Worm (Caenorhabditis elegans) whole organism, L4 larva: Measurements from ENCODE around the gene tbx-33.

Source experiments
- F37D6.2 ChIP-seq: sonication (generic microtip); optimal IDR thresholded peaks from 2 replicates; lab custom pipeline; 2016; ENCODE audit warnings: mild to moderate bottlenecking, missing genetic modification characterization, missing compliant biosample characterization
- aly-2 ChIP-seq: sonication (generic microtip); optimal IDR thresholded peaks from 2 replicates; lab custom pipeline; 2018; ENCODE audit warnings: missing biosample characterization, missing genetic modification characterization
- ceh-20 ChIP-seq: fragments of 200-800 bp; sonication (Bioruptor generic); IDR thresholded peaks from 2 replicates; pipeline ENCODE4 v1.3.6; 2022; ENCODE audit warnings: missing genetic modification reagents, missing genetic modification characterization, missing compliant biosample characterization
- egl-27 ChIP-seq: sonication (generic microtip); optimal IDR thresholded peaks from 3 replicates; lab custom pipeline; 2017; ENCODE audit warnings: missing biosample characterization, missing genetic modification reagents, missing genetic modification characterization
- gei-8 ChIP-seq: fragments of 200-800 bp; sonication (Bioruptor generic); optimal IDR thresholded peaks from 2 replicates; lab custom pipeline; 2018; ENCODE audit warnings: mild to moderate bottlenecking, missing genetic modification characterization, missing compliant biosample characterization
- lin-1 ChIP-seq: fragments of 200-800 bp; sonication (Bioruptor generic); IDR thresholded peaks from 2 replicates; pipeline ENCODE4 v1.3.6; 2022; ENCODE audit warnings: missing genetic modification reagents, missing genetic modification characterization, missing compliant biosample characterization
- nhr-6 ChIP-seq: fragments of 150-350 bp; optimal IDR thresholded peaks from 2 replicates; lab custom pipeline; 2014; ENCODE audit warnings: missing biosample characterization, missing genetic modification characterization
- nhr-77 ChIP-seq: fragments of 150-350 bp; optimal IDR thresholded peaks from 2 replicates; lab custom pipeline; 2014; ENCODE audit warnings: missing biosample characterization, missing genetic modification characterization

DNA sequence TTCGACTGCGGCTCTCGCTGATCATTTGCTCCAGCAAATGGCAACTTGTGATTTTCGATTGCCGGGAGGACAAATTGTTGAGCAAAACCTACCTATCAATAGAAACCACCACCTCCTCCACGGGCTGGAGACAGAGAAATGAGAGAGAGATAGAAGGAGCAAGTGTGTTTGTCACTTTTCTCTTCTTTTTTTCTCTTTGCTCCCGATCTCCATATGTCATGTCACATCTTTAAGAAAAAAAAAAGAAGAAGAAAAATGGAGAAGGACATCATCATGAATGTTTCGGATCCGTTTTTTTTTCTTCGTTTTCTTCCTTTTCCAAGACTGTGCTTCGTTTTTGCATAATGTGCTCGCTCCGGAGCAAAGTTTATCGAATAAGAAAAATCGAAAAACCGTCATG, 24.1 kb upstream of the tbx-33 start:
- TF ChIP-seq aly-2 (tag; lab: Kevin White, UChicago) (no peak), F37D6.2 (tag; lab: Kevin White, UChicago) (no peak), nhr-6 (tag; lab: Kevin White, UChicago) (no peak), egl-27 (tag; lab: Kevin White, UChicago) (no peak), gei-8 (GFP tag; lab: Kevin White, UChicago) (no peak), ceh-20 (no peak), lin-1 (GFP tag; lab: Robert Waterston, UW) (no peak), nhr-77 (tag; lab: Kevin White, UChicago) (no peak)
